Fruit fly (Drosophila melanogaster) whole organism, embryonic: ENCODE results near the gene CG3040.

Experiments used
- Asciz ChIP-seq: fragments of 200-800 bp; sonication (Bioruptor generic); optimal IDR thresholded peaks from 2 replicates; lab custom pipeline; 2017; ENCODE audit warnings: missing biosample characterization, mild to moderate bottlenecking, missing genetic modification characterization, missing genetic modification reagents
- BtbVII ChIP-seq: fragments of 200-800 bp; sonication (Bioruptor generic); optimal IDR thresholded peaks from 3 replicates; lab custom pipeline; 2017; ENCODE audit warnings: missing biosample characterization, mild to moderate bottlenecking, missing genetic modification characterization
- CG10959 ChIP-seq: fragments of 200-800 bp; sonication (Bioruptor generic); IDR thresholded peaks from 2 replicates; pipeline ENCODE4 v1.3.6; 2022; ENCODE audit warnings: missing biosample characterization, missing genetic modification characterization
- CG1233 ChIP-seq: fragments of 200-800 bp; sonication (Bioruptor generic); optimal IDR thresholded peaks from 4 replicates; lab custom pipeline; 2018; ENCODE audit warnings: missing biosample characterization, mild to moderate bottlenecking, missing genetic modification characterization
- CG12769 ChIP-seq: fragments of 200-800 bp; sonication (Bioruptor generic); optimal IDR thresholded peaks from 2 replicates; lab custom pipeline; 2019; ENCODE audit warnings: missing biosample characterization, mild to moderate bottlenecking, missing genetic modification characterization, moderate library complexity
- CG12942 ChIP-seq: fragments of 200-800 bp; sonication (Bioruptor generic); optimal IDR thresholded peaks from 3 replicates; lab custom pipeline; 2016; ENCODE audit warnings: missing biosample characterization, missing genetic modification characterization
- CG13287 ChIP-seq: fragments of 200-800 bp; sonication (Bioruptor generic); IDR thresholded peaks from 2 replicates; pipeline ENCODE4 v1.3.6; 2022; ENCODE audit warnings: missing biosample characterization, missing genetic modification characterization; ENCODE audit not compliant: partially characterized antibody
- CG13424 ChIP-seq: fragments of 200-800 bp; sonication (Bioruptor generic); optimal IDR thresholded peaks from 2 replicates; lab custom pipeline; 2019; ENCODE audit warnings: missing biosample characterization, mild to moderate bottlenecking, missing genetic modification characterization, moderate library complexity
- CG13894 ChIP-seq: fragments of 200-800 bp; sonication (Bioruptor generic); optimal IDR thresholded peaks from 3 replicates; lab custom pipeline; 2018; ENCODE audit warnings: missing biosample characterization, mild to moderate bottlenecking, missing genetic modification characterization, moderate library complexity
- CG15011 ChIP-seq: fragments of 200-800 bp; sonication (Bioruptor generic); optimal IDR thresholded peaks from 3 replicates; lab custom pipeline; 2018; ENCODE audit warnings: missing biosample characterization, mild to moderate bottlenecking, missing genetic modification characterization
- CG15269 ChIP-seq: fragments of 200-800 bp; sonication (Bioruptor generic); optimal IDR thresholded peaks from 2 replicates; lab custom pipeline; 2018; ENCODE audit warnings: missing biosample characterization, mild to moderate bottlenecking, missing genetic modification characterization, moderate library complexity
- CG15601 ChIP-seq: fragments of 200-800 bp; sonication (Bioruptor generic); optimal IDR thresholded peaks from 3 replicates; lab custom pipeline; 2019; ENCODE audit warnings: missing biosample characterization, mild to moderate bottlenecking, missing genetic modification characterization, moderate library complexity
- CG1647 ChIP-seq: fragments of 200-800 bp; sonication (Bioruptor generic); optimal IDR thresholded peaks from 3 replicates; lab custom pipeline; 2016; ENCODE audit warnings: missing biosample characterization, missing genetic modification characterization
- CG17186 ChIP-seq: fragments of 200-800 bp; sonication (Bioruptor generic); optimal IDR thresholded peaks from 3 replicates; lab custom pipeline; 2017; ENCODE audit warnings: missing biosample characterization, missing genetic modification reagents, missing genetic modification characterization
- CG17361 ChIP-seq: fragments of 200-800 bp; sonication (Bioruptor generic); IDR thresholded peaks from 3 replicates; pipeline ENCODE4 v1.3.6; 2022; ENCODE audit warnings: missing biosample characterization, missing genetic modification characterization
- CG17612 ChIP-seq: fragments of 200-800 bp; sonication (Bioruptor generic); IDR thresholded peaks from 2 replicates; pipeline ENCODE4 v1.3.6; 2022; ENCODE audit warnings: missing biosample characterization, missing genetic modification characterization
- CG18476 ChIP-seq: fragments of 200-800 bp; sonication (Bioruptor generic); optimal IDR thresholded peaks from 2 replicates; lab custom pipeline; 2016; ENCODE audit warnings: missing biosample characterization, mild to moderate bottlenecking, missing genetic modification characterization
- CG2202 ChIP-seq: fragments of 200-800 bp; sonication (Bioruptor generic); optimal IDR thresholded peaks from 2 replicates; lab custom pipeline; 2018; ENCODE audit warnings: missing biosample characterization, mild to moderate bottlenecking, missing genetic modification characterization
- CG31388 ChIP-seq: fragments of 200-800 bp; sonication (Bioruptor generic); optimal IDR thresholded peaks from 2 replicates; lab custom pipeline; 2016; ENCODE audit warnings: missing biosample characterization, missing genetic modification characterization
- CG32767 ChIP-seq: fragments of 200-800 bp; sonication (Bioruptor generic); IDR thresholded peaks from 2 replicates; pipeline ENCODE4 v1.3.6; 2022; ENCODE audit warnings: missing biosample characterization, missing genetic modification characterization
- CG32772 ChIP-seq: fragments of 200-800 bp; sonication (Bioruptor generic); IDR thresholded peaks from 2 replicates; pipeline ENCODE4 v1.3.6; 2022; ENCODE audit warnings: missing biosample characterization, missing genetic modification characterization
- CG3281 ChIP-seq: fragments of 200-800 bp; sonication (Bioruptor generic); optimal IDR thresholded peaks from 3 replicates; lab custom pipeline; 2017; ENCODE audit warnings: missing biosample characterization, mild to moderate bottlenecking, missing genetic modification characterization
- CG3838 ChIP-seq: fragments of 200-800 bp; sonication (Bioruptor generic); optimal IDR thresholded peaks from 3 replicates; lab custom pipeline; 2016; ENCODE audit warnings: missing biosample characterization, missing genetic modification characterization
- CG6254 ChIP-seq: fragments of 200-800 bp; sonication (Bioruptor generic); optimal IDR thresholded peaks from 3 replicates; lab custom pipeline; 2017; ENCODE audit warnings: mild to moderate bottlenecking, missing biosample characterization, missing genetic modification reagents, missing genetic modification characterization
- CG8281 ChIP-seq: fragments of 200-800 bp; sonication (Bioruptor generic); optimal IDR thresholded peaks from 2 replicates; lab custom pipeline; 2018; ENCODE audit warnings: missing biosample characterization, mild to moderate bottlenecking, missing genetic modification characterization, moderate library complexity
- CG8359 ChIP-seq: fragments of 200-800 bp; sonication (Bioruptor generic); optimal IDR thresholded peaks from 2 replicates; lab custom pipeline; 2017; ENCODE audit warnings: missing biosample characterization, mild to moderate bottlenecking, missing genetic modification characterization, borderline replicate concordance
- CG9876 ChIP-seq: fragments of 200-800 bp; sonication (Bioruptor generic); optimal IDR thresholded peaks from 2 replicates; lab custom pipeline; 2016; ENCODE audit warnings: missing biosample characterization, missing genetic modification characterization
- Dfd ChIP-seq, 2 experiments: fragments of >200 bp; optimal IDR thresholded peaks; 2 replicates each; lab custom pipeline; 2017; ENCODE audit warnings: missing biosample characterization in 2 of 2, missing genetic modification characterization in 2 of 2
- Ets97D ChIP-seq: fragments of 200-800 bp; sonication (Bioruptor generic); optimal IDR thresholded peaks from 3 replicates; lab custom pipeline; 2016; ENCODE audit warnings: missing biosample characterization, missing genetic modification characterization
- HLH54F ChIP-seq: fragments of 200-800 bp; sonication (Bioruptor generic); optimal IDR thresholded peaks from 3 replicates; lab custom pipeline; 2016; ENCODE audit warnings: missing biosample characterization, missing genetic modification characterization
- Hmr ChIP-seq: fragments of 200-800 bp; sonication (Bioruptor generic); optimal IDR thresholded peaks from 3 replicates; lab custom pipeline; 2017; ENCODE audit warnings: mild to moderate bottlenecking, missing biosample characterization, missing genetic modification reagents, missing genetic modification characterization
- Hr51 ChIP-seq, 2 experiments: fragments of 200-800 bp; sonication (Bioruptor generic); optimal IDR thresholded peaks; 2 replicates in 1 of 2; 3 replicates in 1 of 2; lab custom pipeline; 2016 to 2018; ENCODE audit warnings: missing biosample characterization in 2 of 2, missing genetic modification characterization in 2 of 2, mild to moderate bottlenecking in 1 of 2, moderate library complexity in 1 of 2
- Hsf ChIP-seq: fragments of 200-800 bp; sonication (Bioruptor generic); optimal IDR thresholded peaks from 3 replicates; lab custom pipeline; 2016; ENCODE audit warnings: missing biosample characterization, missing genetic modification characterization
- NC2α ChIP-seq: fragments of 200-800 bp; sonication (Bioruptor generic); optimal IDR thresholded peaks from 2 replicates; lab custom pipeline; 2016; ENCODE audit warnings: missing biosample characterization, missing genetic modification characterization
- Poxn ChIP-seq: fragments of 200-800 bp; sonication (Bioruptor generic); IDR thresholded peaks from 2 replicates; pipeline ENCODE4 v1.3.6; 2022; ENCODE audit warnings: missing biosample characterization, missing genetic modification characterization
- Ssrp ChIP-seq: fragments of 200-800 bp; sonication (Bioruptor generic); optimal IDR thresholded peaks from 2 replicates; lab custom pipeline; 2018; ENCODE audit warnings: missing biosample characterization, mild to moderate bottlenecking, missing genetic modification characterization, moderate library complexity
- bigmax ChIP-seq: fragments of 200-800 bp; sonication (Bioruptor generic); optimal IDR thresholded peaks from 2 replicates; lab custom pipeline; 2018; ENCODE audit warnings: missing biosample characterization, mild to moderate bottlenecking, missing genetic modification characterization
- ewg ChIP-seq: fragments of 200-800 bp; sonication (Bioruptor generic); optimal IDR thresholded peaks from 3 replicates; lab custom pipeline; 2017; ENCODE audit warnings: mild to moderate bottlenecking, missing biosample characterization, missing genetic modification reagents, missing genetic modification characterization
- grau ChIP-seq: fragments of 200-800 bp; optimal IDR thresholded peaks from 3 replicates; lab custom pipeline; 2019; ENCODE audit warnings: missing biosample characterization, mild to moderate bottlenecking, missing genetic modification characterization, moderate library complexity
- gro ChIP-seq: fragments of 200-800 bp; sonication (Bioruptor generic); optimal IDR thresholded peaks from 2 replicates; lab custom pipeline; 2016; ENCODE audit warnings: missing biosample characterization, missing genetic modification characterization
- gsb ChIP-seq: fragments of 200-800 bp; sonication (Bioruptor generic); IDR thresholded peaks from 2 replicates; pipeline ENCODE4 v1.3.6; 2022; ENCODE audit warnings: missing biosample characterization, missing genetic modification characterization
- gt ChIP-seq: fragments of 200-800 bp; sonication (Bioruptor generic); IDR thresholded peaks from 2 replicates; pipeline ENCODE4 v1.3.6; 2022; ENCODE audit warnings: missing biosample characterization, missing genetic modification characterization
- hth ChIP-seq: fragments of >200 bp; optimal IDR thresholded peaks from 2 replicates; lab custom pipeline; 2017; ENCODE audit warnings: inconsistent platforms
- knrl ChIP-seq: fragments of 200-800 bp; sonication (Bioruptor generic); IDR thresholded peaks from 3 replicates; pipeline ENCODE4 v1.3.6; 2022; ENCODE audit warnings: missing biosample characterization, missing genetic modification characterization; ENCODE audit not compliant: partially characterized antibody
- oc ChIP-seq: fragments of 200-800 bp; sonication (Bioruptor generic); optimal IDR thresholded peaks from 2 replicates; lab custom pipeline; 2018; ENCODE audit warnings: missing biosample characterization, mild to moderate bottlenecking, missing genetic modification characterization, moderate library complexity
- p53 ChIP-seq: fragments of 200-800 bp; sonication (Bioruptor generic); optimal IDR thresholded peaks from 2 replicates; lab custom pipeline; 2016; ENCODE audit warnings: missing biosample characterization, missing genetic modification characterization
- sim ChIP-seq: fragments of 200-800 bp; sonication (Bioruptor generic); IDR thresholded peaks from 2 replicates; pipeline ENCODE4 v1.3.6; 2022; ENCODE audit warnings: missing biosample characterization, missing genetic modification characterization
- sob ChIP-seq: fragments of 200-800 bp; sonication (Bioruptor generic); IDR thresholded peaks from 2 replicates; pipeline ENCODE4 v1.3.6; 2022; ENCODE audit warnings: missing biosample characterization, missing genetic modification characterization
- tap ChIP-seq: fragments of 200-800 bp; optimal IDR thresholded peaks from 3 replicates; lab custom pipeline; 2019; ENCODE audit warnings: missing biosample characterization, mild to moderate bottlenecking, missing genetic modification characterization, moderate library complexity
- tin ChIP-seq: fragments of 200-800 bp; sonication (Bioruptor generic); optimal IDR thresholded peaks from 3 replicates; lab custom pipeline; 2016; ENCODE audit warnings: missing biosample characterization, missing genetic modification characterization
- vvl ChIP-seq: fragments of 200-800 bp; sonication (Bioruptor generic); IDR thresholded peaks from 2 replicates; pipeline ENCODE4 v1.3.6; 2022; ENCODE audit warnings: missing biosample characterization, missing genetic modification characterization
- wdn ChIP-seq: fragments of 200-800 bp; sonication (Bioruptor generic); IDR thresholded peaks from 2 replicates; pipeline ENCODE4 v1.3.6; 2022; ENCODE audit warnings: missing biosample characterization, missing genetic modification characterization

CG3040 gene

DNA sequence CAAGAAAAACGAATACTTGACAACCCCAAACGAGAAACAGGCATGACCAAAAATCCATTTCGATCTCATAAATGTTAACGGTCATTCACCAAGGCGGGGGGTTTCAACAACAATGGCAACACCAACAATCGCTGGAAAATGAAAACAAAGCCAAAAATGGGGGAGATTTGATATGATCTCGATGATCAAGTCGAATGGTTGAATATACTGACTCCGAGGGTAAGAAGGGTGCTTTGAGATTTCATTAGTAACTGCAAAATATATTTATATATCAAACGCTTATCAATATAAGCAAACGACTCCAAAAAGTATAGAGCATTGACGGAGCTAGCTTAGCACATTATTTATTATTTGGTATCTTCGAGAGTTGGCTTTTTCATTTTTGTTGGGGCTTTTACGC, 16.9 kb upstream of the CG3040 start (continued):
- TF ChIP-seq HLH54F (GFP tag; lab: Kevin White, UChicago) (no peak), CG12769 (peak; percentile 31), CG17612 (GFP tag; lab: Robert Waterston, UW) (no peak), CG8281 (no peak), Dfd (GFP tag; optimal IDR thresholded peaks at IDR 0.05; lab: Kevin White, UChicago) (no peak), CG2202 (tag; lab: Kevin White, UChicago) (no peak), hth (lab: Kevin White, UChicago) (no peak), CG8359 (GFP tag; lab: Kevin White, UChicago) (no peak), oc (tag; lab: Kevin White, UChicago) (peak; percentile 54), CG13287 (no peak), Hsf (GFP tag; lab: Kevin White, UChicago) (no peak), NC2α (GFP tag; lab: Kevin White, UChicago) (no peak), CG32772 (no peak), Ssrp (tag; lab: Kevin White, UChicago) (no peak), Poxn (GFP tag; lab: Robert Waterston, UW) (no peak), CG32767 (GFP tag; lab: Robert Waterston, UW) (no peak), Asciz (GFP tag; lab: Kevin White, UChicago) (no peak), CG15011 (GFP tag; lab: Kevin White, UChicago) (no peak), vvl (GFP tag; lab: Robert Waterston, UW) (peak; percentile 33; the same call in 1 of the 2 replicates), knrl (GFP tag; lab: Robert Waterston, UW) (no peak), CG13424 (tag; lab: Kevin White, UChicago) (no peak), BtbVII (no peak), CG10959 (GFP tag; lab: Robert Waterston, UW) (no peak), Hr51 (GFP tag; optimal IDR thresholded peaks at IDR 0.05; lab: Kevin White, UChicago) (no peak), CG9876 (no peak), bigmax (peak; percentile 49), CG1233 (GFP tag; lab: Kevin White, UChicago) (no peak), CG17186 (no peak), CG15601 (tag; lab: Kevin White, UChicago) (peak; percentile 12), CG6254 (GFP tag; lab: Kevin White, UChicago) (no peak), p53 (no peak), tap (tag; lab: Kevin White, UChicago) (no peak), gt (GFP tag; lab: Robert Waterston, UW) (no peak), CG18476 (no peak), CG3281 (GFP tag; lab: Kevin White, UChicago) (no peak), CG12942 (no peak), wdn (GFP tag; lab: Robert Waterston, UW) (no peak), gro (GFP tag; lab: Kevin White, UChicago) (no peak), sim (GFP tag; lab: Robert Waterston, UW) (no peak), CG15269 (tag; lab: Kevin White, UChicago) (peak; percentile 5), grau (tag; lab: Kevin White, UChicago) (peak; percentile 3), CG13894 (tag; lab: Kevin White, UChicago) (peak; percentile 5), ewg (GFP tag; lab: Kevin White, UChicago) (no peak), CG17361 (0 out of 3 replicates have a peak, but pooled peaks have one; percentile 19), CG3838 (GFP tag; lab: Kevin White, UChicago) (no peak), Hmr (no peak), Ets97D (GFP tag; lab: Kevin White, UChicago) (no peak), CG1647 (GFP tag; lab: Kevin White, UChicago) (no peak), tin (no peak), gsb (GFP tag; lab: Robert Waterston, UW) (no peak), sob (no peak), CG31388 (GFP tag; lab: Kevin White, UChicago) (no peak)
